Worm (Caenorhabditis elegans) whole organism, midembryonic: ENCODE results near the gene C14E2.1.

Source experiments
- med-1 ChIP-seq: sonication (generic microtip); optimal IDR thresholded peaks from 2 replicates; lab custom pipeline; 2017; ENCODE audit warnings: missing genetic modification characterization, mild to moderate bottlenecking, missing compliant biosample characterization, antibody characterized with exemption, missing genetic modification reagents; ENCODE audit not compliant: insufficient read depth
- ref-1 ChIP-seq: fragments of 200-800 bp; sonication (Bioruptor generic); conservative IDR thresholded peaks from 2 replicates; pipeline ENCODE4 v1.3.6; 2022; ENCODE audit warnings: missing genetic modification reagents, missing genetic modification characterization, missing compliant biosample characterization
- tab-1 ChIP-seq: fragments of 200-800 bp; sonication (Bioruptor generic); IDR thresholded peaks from 2 replicates; pipeline ENCODE4 v1.3.6; 2022; ENCODE audit warnings: missing genetic modification characterization, missing compliant biosample characterization

DNA sequence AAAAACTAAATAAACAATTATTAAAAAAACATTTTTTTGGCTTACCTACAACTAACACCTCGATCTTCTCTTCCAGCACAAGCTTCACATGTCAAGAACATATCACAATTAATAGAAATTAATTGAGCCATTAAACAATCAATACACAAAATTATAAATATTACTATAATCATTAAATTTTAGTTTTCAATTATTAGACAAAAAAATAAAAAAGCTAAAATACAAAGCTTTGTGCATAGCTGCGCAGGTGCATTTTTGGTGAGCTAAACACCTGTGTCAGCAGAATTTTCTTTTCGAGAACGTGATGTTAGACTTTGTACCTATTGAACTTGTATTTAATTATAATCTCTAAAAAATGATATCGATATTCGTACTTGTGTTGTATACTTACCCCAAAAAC, 3.7 kb downstream of the C14E2.1 start, which contains the start of gene C14E2.6:
- TF ChIP-seq med-1 (GFP tag; lab: Kevin White, UChicago), result no peak
- TF ChIP-seq tab-1, result no peak
- no peak for TF ChIP-seq ref-1 (GFP tag; lab: Robert Waterston, UW)
